Worm (Caenorhabditis elegans) whole organism, L2 larva: ENCODE results near the gene plx-1.

Source experiments
- C34F6.9 ChIP-seq: fragments of 150-350 bp; optimal IDR thresholded peaks from 2 replicates; lab custom pipeline; 2014; ENCODE audit warnings: missing biosample characterization, missing genetic modification characterization
- F13H6.1 ChIP-seq: sonication (generic microtip); optimal IDR thresholded peaks from 2 replicates; lab custom pipeline; 2016; ENCODE audit warnings: missing genetic modification characterization, missing compliant biosample characterization
- R02D3.7 ChIP-seq: fragments of 150-350 bp; optimal IDR thresholded peaks from 2 replicates; lab custom pipeline; 2014; ENCODE audit warnings: missing biosample characterization, missing genetic modification characterization
- Y55F3AM.14 ChIP-seq: fragments of 200-800 bp; sonication (Bioruptor generic); optimal IDR thresholded peaks from 2 replicates; lab custom pipeline; 2018; ENCODE audit warnings: mild to moderate bottlenecking, missing genetic modification characterization, missing compliant biosample characterization
- aly-2 ChIP-seq: fragments of 150-350 bp; optimal IDR thresholded peaks from 2 replicates; lab custom pipeline; 2014; ENCODE audit warnings: missing biosample characterization, missing genetic modification characterization
- ama-1 ChIP-seq: fragments of 150-350 bp; optimal IDR thresholded peaks from 2 replicates; lab custom pipeline; 2018; ENCODE audit warnings: inconsistent platforms
- blmp-1 ChIP-seq: sonication (generic microtip); optimal IDR thresholded peaks from 2 replicates; lab custom pipeline; 2017; ENCODE audit warnings: missing genetic modification characterization, mild to moderate bottlenecking, missing compliant biosample characterization, antibody characterized with exemption, moderate library complexity; ENCODE audit not compliant: insufficient read depth
- ceh-16 ChIP-seq: fragments of 150-350 bp; optimal IDR thresholded peaks from 2 replicates; lab custom pipeline; 2014; ENCODE audit warnings: missing biosample characterization, missing genetic modification characterization
- crh-2 ChIP-seq: sonication (generic microtip); optimal IDR thresholded peaks from 2 replicates; lab custom pipeline; 2017; ENCODE audit warnings: missing biosample characterization, missing genetic modification characterization
- dmd-4 ChIP-seq: sonication (generic microtip); optimal IDR thresholded peaks from 2 replicates; lab custom pipeline; 2017; ENCODE audit warnings: missing biosample characterization, missing genetic modification characterization
- egl-27 ChIP-seq: sonication (generic microtip); optimal IDR thresholded peaks from 3 replicates; lab custom pipeline; 2017; ENCODE audit warnings: missing biosample characterization, missing genetic modification reagents, missing genetic modification characterization
- elt-3 ChIP-seq: sonication (generic microtip); optimal IDR thresholded peaks from 2 replicates; lab custom pipeline; 2017; ENCODE audit warnings: missing biosample characterization, missing genetic modification characterization
- fos-1 ChIP-seq: fragments of 150-350 bp; optimal IDR thresholded peaks from 2 replicates; lab custom pipeline; 2014; ENCODE audit warnings: missing biosample characterization, missing genetic modification characterization
- gmeb-1 ChIP-seq: fragments of 150-350 bp; optimal IDR thresholded peaks from 2 replicates; lab custom pipeline; 2014; ENCODE audit warnings: missing biosample characterization, missing genetic modification characterization
- lin-11 ChIP-seq: fragments of 150-350 bp; sonication (generic microtip); optimal IDR thresholded peaks from 2 replicates; lab custom pipeline; 2014; ENCODE audit warnings: missing biosample characterization, missing genetic modification characterization, inconsistent platforms, mixed read lengths
- lin-13 ChIP-seq: fragments of 150-350 bp; optimal IDR thresholded peaks from 2 replicates; lab custom pipeline; 2014; ENCODE audit warnings: missing biosample characterization, missing genetic modification reagents, missing genetic modification characterization
- lin-39 ChIP-seq: fragments of 150-350 bp; optimal IDR thresholded peaks from 2 replicates; lab custom pipeline; 2014; ENCODE audit warnings: missing biosample characterization, missing genetic modification reagents, missing genetic modification characterization
- mab-5 ChIP-seq: fragments of 150-350 bp; optimal IDR thresholded peaks from 2 replicates; lab custom pipeline; 2014; ENCODE audit warnings: missing biosample characterization, missing genetic modification characterization
- nhr-10 ChIP-seq: sonication (generic microtip); optimal IDR thresholded peaks from 2 replicates; lab custom pipeline; 2017; ENCODE audit warnings: missing biosample characterization, missing genetic modification characterization
- nhr-11 ChIP-seq: fragments of 150-350 bp; optimal IDR thresholded peaks from 2 replicates; lab custom pipeline; 2014; ENCODE audit warnings: missing biosample characterization, missing genetic modification characterization
- nhr-12 ChIP-seq: fragments of 150-350 bp; optimal IDR thresholded peaks from 2 replicates; lab custom pipeline; 2014; ENCODE audit warnings: missing biosample characterization, missing genetic modification characterization
- nhr-129 ChIP-seq: fragments of 150-350 bp; optimal IDR thresholded peaks from 2 replicates; lab custom pipeline; 2014; ENCODE audit warnings: missing biosample characterization, missing genetic modification characterization
- nhr-21 ChIP-seq: fragments of 150-350 bp; optimal IDR thresholded peaks from 2 replicates; lab custom pipeline; 2014; ENCODE audit warnings: missing biosample characterization, missing genetic modification characterization
- nhr-23 ChIP-seq: fragments of 150-350 bp; optimal IDR thresholded peaks from 2 replicates; lab custom pipeline; 2014; ENCODE audit warnings: missing biosample characterization, missing genetic modification reagents, missing genetic modification characterization
- nhr-237 ChIP-seq: fragments of 150-350 bp; optimal IDR thresholded peaks from 2 replicates; lab custom pipeline; 2014; ENCODE audit warnings: missing biosample characterization, missing genetic modification characterization
- nhr-6 ChIP-seq: fragments of 150-350 bp; optimal IDR thresholded peaks from 2 replicates; lab custom pipeline; 2014; ENCODE audit warnings: missing biosample characterization, missing genetic modification characterization
- nhr-77 ChIP-seq: fragments of 150-350 bp; optimal IDR thresholded peaks from 2 replicates; lab custom pipeline; 2014; ENCODE audit warnings: missing biosample characterization, missing genetic modification characterization
- peb-1 ChIP-seq: fragments of 150-350 bp; optimal IDR thresholded peaks from 2 replicates; lab custom pipeline; 2014; ENCODE audit warnings: missing biosample characterization, missing genetic modification characterization
- sem-4 ChIP-seq: fragments of 150-350 bp; optimal IDR thresholded peaks from 2 replicates; lab custom pipeline; 2014; ENCODE audit warnings: missing biosample characterization, missing genetic modification reagents, missing genetic modification characterization
- skn-1 ChIP-seq: sonication (generic microtip); optimal IDR thresholded peaks from 2 replicates; lab custom pipeline; 2017; ENCODE audit warnings: missing biosample characterization, missing genetic modification characterization
- unc-39 ChIP-seq: fragments of 150-350 bp; optimal IDR thresholded peaks from 2 replicates; lab custom pipeline; 2014; ENCODE audit warnings: missing biosample characterization, missing genetic modification characterization
- unc-55 ChIP-seq: fragments of 150-350 bp; sonication (generic microtip); optimal IDR thresholded peaks from 3 replicates; lab custom pipeline; 2014; ENCODE audit warnings: missing biosample characterization, missing genetic modification reagents, missing genetic modification characterization
- unc-62 ChIP-seq: fragments of 150-350 bp; optimal IDR thresholded peaks from 2 replicates; lab custom pipeline; 2014; ENCODE audit warnings: missing biosample characterization, missing genetic modification reagents, missing genetic modification characterization
- ztf-1 ChIP-seq: fragments of 200-800 bp; sonication (Bioruptor generic); conservative IDR thresholded peaks from 2 replicates; pipeline ENCODE4 v1.3.6; 2022; ENCODE audit warnings: missing genetic modification characterization, missing compliant biosample characterization
- ztf-11 ChIP-seq: sonication (generic microtip); optimal IDR thresholded peaks from 2 replicates; lab custom pipeline; 2017; ENCODE audit warnings: missing biosample characterization, missing genetic modification characterization
- ztf-4 ChIP-seq: fragments of 150-350 bp; optimal IDR thresholded peaks from 2 replicates; lab custom pipeline; 2014; ENCODE audit warnings: missing biosample characterization, missing genetic modification characterization

plx-1 gene

DNA sequence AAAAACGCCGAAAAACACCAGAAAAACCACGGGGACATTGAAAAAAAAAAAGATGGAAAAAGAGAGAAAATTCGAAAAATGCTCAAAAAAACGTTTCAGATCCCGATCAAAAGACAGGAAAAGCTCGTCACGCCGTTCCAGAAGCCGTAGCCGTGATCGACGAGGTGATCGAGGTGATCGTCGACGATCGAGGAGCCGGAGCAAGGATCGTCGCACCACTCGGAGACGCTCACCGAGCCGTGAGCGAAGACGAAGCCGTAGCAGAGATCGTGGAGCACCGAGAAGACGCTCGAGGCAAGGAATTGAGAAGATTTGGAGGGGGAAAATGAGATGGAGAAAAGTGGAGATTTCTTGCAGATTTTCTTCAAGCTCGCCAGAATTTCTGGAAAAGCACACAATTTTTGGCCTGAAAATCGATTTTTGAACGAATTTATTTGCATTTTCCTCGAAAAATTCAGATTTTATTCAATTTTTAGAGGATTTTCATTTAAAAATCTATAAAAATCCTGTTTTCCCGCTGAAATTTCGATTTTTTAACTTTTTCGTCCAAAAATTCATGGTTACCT, 54.0 kb downstream of the plx-1 start:
- TF ChIP-seq blmp-1 (no peak), unc-62 (GFP tag; lab: Kevin White, UChicago) (no peak), lin-13 (GFP tag; lab: Kevin White, UChicago) (no peak), elt-3 (no peak), nhr-21 (tag; lab: Kevin White, UChicago) (no peak), nhr-129 (no peak), dmd-4 (tag; lab: Kevin White, UChicago) (no peak), skn-1 (tag; lab: Kevin White, UChicago) (no peak), mab-5 (no peak)
- TF ChIP-seq, all 48 proteins: peak for 0

DNA sequence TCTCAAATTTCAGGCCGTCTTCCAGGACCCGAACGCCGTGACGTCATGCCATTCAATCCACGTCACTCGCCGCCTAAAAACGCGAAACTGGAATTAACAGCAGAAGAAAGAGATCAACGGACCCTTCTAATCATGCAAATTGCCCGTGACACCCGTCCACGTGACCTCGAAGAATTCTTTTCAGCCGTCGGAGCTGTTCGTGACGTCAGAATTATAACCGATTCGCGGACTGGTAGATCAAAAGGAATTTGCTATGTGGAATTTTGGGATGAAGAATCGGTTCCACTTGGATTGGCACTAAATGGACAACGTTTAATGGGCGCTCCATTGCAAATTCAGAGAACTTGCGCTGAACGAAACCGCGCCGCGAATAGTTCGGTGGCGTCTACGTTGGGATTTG, 56.1 kb downstream of the plx-1 start:
- TF ChIP-seq aly-2 (no peak), unc-39 (tag; lab: Kevin White, UChicago) (no peak), ztf-1 (GFP tag; lab: Robert Waterston, UW) (no peak), nhr-11 (tag; lab: Kevin White, UChicago) (no peak), nhr-12 (no peak), nhr-129 (no peak), unc-55 (GFP tag; lab: Kevin White, UChicago) (no peak), lin-39 (no peak), elt-3 (no peak), nhr-21 (tag; lab: Kevin White, UChicago) (no peak), dmd-4 (tag; lab: Kevin White, UChicago) (no peak), nhr-237 (tag; lab: Kevin White, UChicago) (no peak), F13H6.1 (tag; lab: Kevin White, UChicago) (no peak), fos-1 (tag; lab: Kevin White, UChicago) (no peak), lin-13 (GFP tag; lab: Kevin White, UChicago) (no peak), ceh-16 (tag; lab: Kevin White, UChicago) (no peak), nhr-77 (no peak), unc-62 (GFP tag; lab: Kevin White, UChicago) (no peak), blmp-1 (no peak)

- TF ChIP-seq nhr-77 (no peak), elt-3 (no peak), R02D3.7 (tag; lab: Kevin White, UChicago) (no peak), peb-1 (tag; lab: Kevin White, UChicago) (no peak), sem-4 (tag; lab: Kevin White, UChicago) (no peak), nhr-12 (no peak), C34F6.9 (tag; lab: Kevin White, UChicago) (no peak), unc-39 (tag; lab: Kevin White, UChicago) (no peak), nhr-6 (tag; lab: Kevin White, UChicago) (no peak), nhr-23 (tag; lab: Kevin White, UChicago) (no peak), mab-5 (no peak), nhr-237 (tag; lab: Kevin White, UChicago) (no peak), fos-1 (tag; lab: Kevin White, UChicago) (no peak), ztf-11 (no peak), ztf-4 (tag; lab: Kevin White, UChicago) (no peak), lin-39 (no peak), Y55F3AM.14 (GFP tag; lab: Kevin White, UChicago) (no peak), blmp-1 (no peak), gmeb-1 (tag; lab: Kevin White, UChicago) (no peak)
These were observed 60.5 kb downstream of the plx-1 start for ce11 chrIV:1019801-1020200.

DNA sequence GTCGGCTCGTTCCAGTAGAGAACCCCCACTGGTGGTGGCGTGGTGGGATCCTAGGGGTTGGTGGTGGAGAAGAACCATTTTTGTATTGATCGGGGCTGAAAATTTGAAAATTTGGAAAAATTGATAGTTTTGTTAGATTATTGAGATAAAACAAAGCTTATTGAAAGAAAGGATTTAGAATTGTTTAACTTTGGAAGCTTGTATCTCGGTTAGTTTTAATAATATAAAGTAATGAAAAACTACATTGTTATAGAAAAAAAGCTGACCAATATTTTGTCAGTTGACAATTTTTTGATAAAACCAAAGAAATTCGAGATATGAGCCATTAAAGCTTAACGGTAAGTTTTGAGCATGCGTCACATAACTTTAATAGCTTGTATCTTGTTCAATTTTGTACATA, 70.6 kb downstream of the plx-1 start, which contains the start of gene abhd-14:
Gene abhd-14 (minus strand): TSS at position 101 of the 400 bp plus-strand sequence.
- TF ChIP-seq nhr-129 (no peak), nhr-21 (tag; lab: Kevin White, UChicago) (no peak), egl-27 (tag; lab: Kevin White, UChicago) (no peak), unc-62 (GFP tag; lab: Kevin White, UChicago) (no peak), ama-1 (no peak), blmp-1 (no peak), F13H6.1 (tag; lab: Kevin White, UChicago) (no peak), ceh-16 (tag; lab: Kevin White, UChicago) (no peak), sem-4 (tag; lab: Kevin White, UChicago) (no peak), lin-39 (no peak), lin-13 (GFP tag; lab: Kevin White, UChicago) (no peak), fos-1 (tag; lab: Kevin White, UChicago) (no peak), ztf-1 (GFP tag; lab: Robert Waterston, UW) (no peak), nhr-10 (tag; lab: Kevin White, UChicago) (no peak), C34F6.9 (tag; lab: Kevin White, UChicago) (no peak), crh-2 (tag; lab: Kevin White, UChicago) (no peak), lin-11 (tag; lab: Kevin White, UChicago) (no peak), R02D3.7 (tag; lab: Kevin White, UChicago) (no peak), mab-5 (no peak)
